Fruit fly (Drosophila melanogaster): ENCODE measurements around the gene ppk24.
A peak's percentile ranks its signal among the peaks of the same experiment; 100 is the strongest.

Gene ppk24

dm6 chr3R:31247281-31247995, 18.1 kb upstream of the ppk24 start:
- TF ChIP-seq CG8159 (tag; optimal IDR thresholded peaks at IDR 0.05) (no peak), Ets98B (GFP tag; IDR thresholded peaks at IDR 0.05) (peak; percentile 40; the same call in 1 of the 2 replicates), gl (tag; optimal IDR thresholded peaks at IDR 0.05) (no peak), CG9948 (tag; optimal IDR thresholded peaks at IDR 0.05) (no peak), CG8301 (tag; optimal IDR thresholded peaks at IDR 0.05) (peak; percentile 52), CG12605 (GFP tag; IDR thresholded peaks at IDR 0.05) (no peak), CG10348 (GFP tag; IDR thresholded peaks at IDR 0.05) (no peak), fd96Ca (GFP tag; IDR thresholded peaks at IDR 0.05) (peak; percentile 65; the same call in 2 of the 3 replicates), CG14655 (GFP tag; optimal IDR thresholded peaks at IDR 0.05) (peak; percentile 15), CG17806 (tag; optimal IDR thresholded peaks at IDR 0.05) (no peak), rn (GFP tag; IDR thresholded peaks at IDR 0.05) (no peak), D1 (tag; optimal IDR thresholded peaks at IDR 0.05) (no peak), Snoo (tag; optimal IDR thresholded peaks at IDR 0.05) (peak; percentile 74), CG13204 (GFP tag; optimal IDR thresholded peaks at IDR 0.05) (no peak), CG15710 (tag; optimal IDR thresholded peaks at IDR 0.05) (no peak), CG32121 (GFP tag; IDR thresholded peaks at IDR 0.05) (peak; percentile 22; the same call in 1 of the 2 replicates), Pif1B (GFP tag; optimal IDR thresholded peaks at IDR 0.05) (peak; percentile 60), EcR (GFP tag; optimal IDR thresholded peaks at IDR 0.05) (no peak), Pif1A (GFP tag; optimal IDR thresholded peaks at IDR 0.05) (peak; percentile 58), CG4496 (GFP tag; IDR thresholded peaks at IDR 0.05) (peak; percentile 58; the same call in 2 of the 3 replicates), CG34367 (tag; optimal IDR thresholded peaks at IDR 0.05) (no peak)

dm6 chr3R:31248245-31248644, 17.3 kb upstream of the ppk24 start:
- no peak for TF ChIP-seq CG12605 (GFP tag; IDR thresholded peaks at IDR 0.05)
- no peak for TF ChIP-seq CG34367 (tag; optimal IDR thresholded peaks at IDR 0.05)

DNA sequence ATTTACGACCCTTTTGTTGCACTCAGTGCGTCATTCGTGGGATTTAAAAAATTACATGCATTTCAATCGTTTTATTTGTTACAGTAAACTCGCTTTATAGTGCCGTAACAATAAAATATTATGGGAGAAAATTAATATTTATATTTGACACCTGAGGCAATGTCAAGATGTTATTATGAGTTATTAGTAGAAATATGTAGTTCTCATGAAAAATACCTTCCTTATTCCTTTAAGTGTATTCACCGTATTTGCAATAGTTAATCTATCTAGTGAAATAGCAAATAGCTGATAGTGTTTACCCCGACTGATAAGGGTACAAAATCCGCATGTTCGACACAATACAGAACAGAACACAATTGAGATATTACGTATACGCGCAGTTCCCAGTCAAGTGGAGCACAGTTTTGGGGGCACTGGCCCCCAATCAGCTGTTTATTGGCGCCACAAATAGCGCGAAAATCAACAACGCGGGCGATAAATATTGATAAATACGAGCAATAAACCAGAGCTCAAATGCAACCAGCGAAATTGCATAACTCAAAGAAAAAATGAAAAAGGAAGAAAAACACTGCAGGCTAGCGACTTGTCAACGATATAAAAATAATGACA, 15.0 kb upstream of the ppk24 start:
- TF ChIP-seq gl (tag; optimal IDR thresholded peaks at IDR 0.05) (no peak), rn (GFP tag; IDR thresholded peaks at IDR 0.05) (no peak), CG34367 (tag; optimal IDR thresholded peaks at IDR 0.05) (peak; percentile 3), Ets98B (GFP tag; IDR thresholded peaks at IDR 0.05) (no peak), CG10348 (GFP tag; IDR thresholded peaks at IDR 0.05) (no peak), CG15710 (tag; optimal IDR thresholded peaks at IDR 0.05) (no peak), Pif1A (GFP tag; optimal IDR thresholded peaks at IDR 0.05) (peak; percentile 0), EcR (GFP tag; optimal IDR thresholded peaks at IDR 0.05) (peak; percentile 32), CG8159 (tag; optimal IDR thresholded peaks at IDR 0.05) (no peak), CG13204 (GFP tag; optimal IDR thresholded peaks at IDR 0.05) (no peak), fd96Ca (GFP tag; IDR thresholded peaks at IDR 0.05) (no peak), CG32121 (GFP tag; IDR thresholded peaks at IDR 0.05) (peak; percentile 21; the same call in 1 of the 2 replicates), Pif1B (GFP tag; optimal IDR thresholded peaks at IDR 0.05) (no peak), Snoo (tag; optimal IDR thresholded peaks at IDR 0.05) (no peak), CG8301 (tag; optimal IDR thresholded peaks at IDR 0.05) (no peak), CG14655 (GFP tag; optimal IDR thresholded peaks at IDR 0.05) (no peak), CG9948 (tag; optimal IDR thresholded peaks at IDR 0.05) (no peak), D1 (tag; optimal IDR thresholded peaks at IDR 0.05) (no peak), CG4496 (GFP tag; IDR thresholded peaks at IDR 0.05) (no peak), CG17806 (tag; optimal IDR thresholded peaks at IDR 0.05) (no peak), CG12605 (GFP tag; IDR thresholded peaks at IDR 0.05) (no peak)

DNA sequence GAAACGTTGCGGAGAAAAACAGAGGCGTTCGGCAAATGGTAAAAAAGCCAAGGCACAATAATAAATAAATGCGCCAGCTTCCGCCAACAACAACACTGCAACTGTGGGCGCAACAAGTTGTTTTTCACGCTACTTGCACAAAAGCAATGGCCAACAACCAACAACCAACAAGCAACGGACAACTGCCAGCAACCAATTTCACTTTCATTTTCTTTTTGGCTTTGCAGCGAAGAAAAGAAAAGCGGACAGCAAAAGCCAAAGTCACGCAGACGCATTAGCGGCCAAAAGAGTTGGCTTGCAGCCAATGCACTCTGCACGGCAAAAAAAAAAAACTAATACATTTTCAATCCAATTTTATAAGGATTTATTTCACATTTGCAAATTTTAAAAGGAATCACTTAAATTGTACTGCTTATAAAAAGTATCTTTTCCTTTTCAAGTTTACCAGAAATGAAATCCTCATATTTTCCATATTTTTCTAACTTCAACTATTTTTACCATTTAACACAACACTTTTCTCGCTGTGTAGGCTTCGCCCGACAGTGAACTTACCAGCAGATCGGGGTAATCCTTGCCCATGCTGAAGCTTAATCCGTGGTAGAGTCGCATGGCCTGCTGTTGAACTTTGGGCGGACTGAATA, 14.3 kb upstream of the ppk24 start:
- TF ChIP-seq CG8301 (tag; optimal IDR thresholded peaks at IDR 0.05) (peak; percentile 58), Pif1B (GFP tag; optimal IDR thresholded peaks at IDR 0.05) (peak; percentile 23), CG4496 (GFP tag; IDR thresholded peaks at IDR 0.05) (peak; percentile 74; the same call in 2 of the 3 replicates), Pif1A (GFP tag; optimal IDR thresholded peaks at IDR 0.05) (peak; percentile 55), CG13204 (GFP tag; optimal IDR thresholded peaks at IDR 0.05) (no peak), Ets98B (GFP tag; IDR thresholded peaks at IDR 0.05) (peak; percentile 81), CG34367 (tag; optimal IDR thresholded peaks at IDR 0.05) (peak; percentile 4), CG12605 (GFP tag; IDR thresholded peaks at IDR 0.05) (peak; percentile 60), fd96Ca (GFP tag; IDR thresholded peaks at IDR 0.05) (0 out of 3 replicates have a peak, but pooled peaks have one; percentile 52), CG32121 (GFP tag; IDR thresholded peaks at IDR 0.05) (peak; percentile 82), CG10348 (GFP tag; IDR thresholded peaks at IDR 0.05) (no peak), CG9948 (tag; optimal IDR thresholded peaks at IDR 0.05) (no peak)

DNA sequence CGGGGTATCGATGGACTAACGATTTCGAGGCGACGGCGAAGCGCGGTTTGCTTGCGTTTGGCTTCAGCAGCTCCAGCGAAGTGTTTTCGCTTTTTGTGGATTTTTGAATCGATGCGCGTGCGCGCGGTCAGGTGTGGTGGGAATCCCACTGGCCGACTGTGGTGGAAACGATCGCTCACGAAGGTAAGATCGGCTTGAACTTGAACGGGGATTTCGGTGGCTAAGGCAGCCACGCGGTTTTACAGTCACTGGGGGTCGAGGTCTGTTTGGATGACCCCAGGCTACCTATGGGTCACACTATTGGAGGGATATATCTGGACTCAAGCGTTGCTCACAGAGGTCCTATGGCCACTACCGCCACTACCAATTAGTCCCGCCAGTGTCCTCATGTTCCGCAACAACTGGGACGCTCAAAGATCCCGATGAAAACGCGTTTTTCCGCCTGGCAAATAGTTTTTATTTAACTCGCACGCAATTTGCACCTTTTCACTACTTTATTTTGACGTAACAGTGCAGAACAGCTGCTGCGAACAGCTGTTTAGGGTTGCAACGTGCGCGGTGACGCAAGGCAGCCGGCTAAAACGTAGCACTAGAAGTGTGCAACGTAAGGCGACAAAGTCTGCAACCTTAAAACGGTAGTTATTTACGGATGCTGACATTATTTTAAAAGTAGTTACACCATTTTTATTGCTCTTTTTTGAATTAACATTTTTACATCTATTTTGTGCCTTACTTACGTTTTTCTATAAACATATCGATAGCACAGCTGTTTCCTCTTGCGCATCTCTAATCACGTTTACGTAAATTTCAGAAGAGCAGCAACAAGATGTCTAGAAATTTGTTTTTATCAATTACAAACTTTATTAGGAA, 13.2 kb upstream of the ppk24 start, which contains the start of the genes qless and mRpL32:
qless (minus strand) TSS at position 516 of the 870 bp plus-strand sequence.
mRpL32 (plus strand) TSS at position 780 of the 870 bp plus-strand sequence.
- no peak for TF ChIP-seq CG8301 (tag; optimal IDR thresholded peaks at IDR 0.05)
- peak; percentile 68 for TF ChIP-seq EcR (GFP tag; optimal IDR thresholded peaks at IDR 0.05)
- TF ChIP-seq CG4496 (GFP tag; IDR thresholded peaks at IDR 0.05): peak; percentile 77; the same call in 2 of the 3 replicates
- TF ChIP-seq CG8159 (tag; optimal IDR thresholded peaks at IDR 0.05): no peak
- no peak for TF ChIP-seq D1 (tag; optimal IDR thresholded peaks at IDR 0.05)
- TF ChIP-seq Ets98B (GFP tag; IDR thresholded peaks at IDR 0.05): peak; percentile 69
- TF ChIP-seq Pif1B (GFP tag; optimal IDR thresholded peaks at IDR 0.05): no peak
- TF ChIP-seq CG15710 (tag; optimal IDR thresholded peaks at IDR 0.05): no peak
- TF ChIP-seq CG13204 (GFP tag; optimal IDR thresholded peaks at IDR 0.05): no peak
- peak; percentile 64 for TF ChIP-seq CG32121 (GFP tag; IDR thresholded peaks at IDR 0.05)
- no peak for TF ChIP-seq CG10348 (GFP tag; IDR thresholded peaks at IDR 0.05)
- TF ChIP-seq CG34367 (tag; optimal IDR thresholded peaks at IDR 0.05): no peak
- TF ChIP-seq CG14655 (GFP tag; optimal IDR thresholded peaks at IDR 0.05): no peak
- TF ChIP-seq CG12605 (GFP tag; IDR thresholded peaks at IDR 0.05): no peak
- no peak for TF ChIP-seq Pif1A (GFP tag; optimal IDR thresholded peaks at IDR 0.05)
- peak; percentile 62; the same call in 1 of the 2 replicates for TF ChIP-seq rn (GFP tag; IDR thresholded peaks at IDR 0.05)
- TF ChIP-seq Snoo (tag; optimal IDR thresholded peaks at IDR 0.05): no peak
- peak; percentile 52 for TF ChIP-seq CG17806 (tag; optimal IDR thresholded peaks at IDR 0.05)
- peak; percentile 31 for TF ChIP-seq CG9948 (tag; optimal IDR thresholded peaks at IDR 0.05)
- TF ChIP-seq fd96Ca (GFP tag; IDR thresholded peaks at IDR 0.05): peak; percentile 65; the same call in 2 of the 3 replicates
- no peak for TF ChIP-seq gl (tag; optimal IDR thresholded peaks at IDR 0.05)

All from whole organism, pupa.